Fruit fly (Drosophila melanogaster) whole organism, pupa: Measurements from ENCODE around the gene CG14207.

Source experiments
- CG10348 ChIP-seq: fragments of 200-800 bp; sonication (Bioruptor generic); IDR thresholded peaks from 2 replicates; pipeline ENCODE4 v1.3.6; 2022; ENCODE audit warnings: missing biosample characterization, missing genetic modification characterization
- CG12605 ChIP-seq: fragments of 200-800 bp; sonication (Bioruptor generic); IDR thresholded peaks from 2 replicates; pipeline ENCODE4 v1.3.6; 2022; ENCODE audit warnings: missing biosample characterization, missing genetic modification characterization
- CG14655 ChIP-seq: fragments of 200-800 bp; sonication (Bioruptor generic); optimal IDR thresholded peaks from 3 replicates; lab custom pipeline; 2017; ENCODE audit warnings: mild to moderate bottlenecking, missing biosample characterization, missing genetic modification reagents, missing genetic modification characterization
- CG15710 ChIP-seq: fragments of 200-800 bp; sonication (Bioruptor generic); optimal IDR thresholded peaks from 2 replicates; lab custom pipeline; 2018; ENCODE audit warnings: missing biosample characterization, mild to moderate bottlenecking, missing genetic modification characterization, moderate library complexity
- CG17806 ChIP-seq: fragments of 200-800 bp; sonication (Bioruptor generic); optimal IDR thresholded peaks from 2 replicates; lab custom pipeline; 2018; ENCODE audit warnings: missing biosample characterization, mild to moderate bottlenecking, missing genetic modification characterization, moderate library complexity
- CG32121 ChIP-seq: fragments of 200-800 bp; sonication (Bioruptor generic); IDR thresholded peaks from 2 replicates; pipeline ENCODE4 v1.3.6; 2022; ENCODE audit warnings: missing biosample characterization, missing genetic modification characterization
- CG34367 ChIP-seq: fragments of 200-800 bp; sonication (Bioruptor generic); optimal IDR thresholded peaks from 2 replicates; lab custom pipeline; 2018; ENCODE audit warnings: missing biosample characterization, mild to moderate bottlenecking, missing genetic modification characterization
- CG4496 ChIP-seq: fragments of 200-800 bp; sonication (Bioruptor generic); IDR thresholded peaks from 3 replicates; pipeline ENCODE4 v1.3.6; 2022; ENCODE audit warnings: missing biosample characterization, missing genetic modification characterization
- CG8159 ChIP-seq: fragments of 200-800 bp; sonication (Bioruptor generic); optimal IDR thresholded peaks from 3 replicates; lab custom pipeline; 2018; ENCODE audit warnings: missing biosample characterization, mild to moderate bottlenecking, missing genetic modification characterization, moderate library complexity
- CG9948 ChIP-seq: fragments of 200-800 bp; sonication (Bioruptor generic); optimal IDR thresholded peaks from 2 replicates; lab custom pipeline; 2018; ENCODE audit warnings: missing biosample characterization, mild to moderate bottlenecking, missing genetic modification characterization, moderate library complexity
- EcR ChIP-seq: fragments of 200-800 bp; sonication (Bioruptor generic); optimal IDR thresholded peaks from 3 replicates; lab custom pipeline; 2019; ENCODE audit warnings: missing biosample characterization, missing genetic modification characterization, mild to moderate bottlenecking, moderate library complexity, missing genetic modification reagents
- Pif1A ChIP-seq: fragments of 200-800 bp; sonication (Bioruptor generic); optimal IDR thresholded peaks from 3 replicates; lab custom pipeline; 2016; ENCODE audit warnings: missing biosample characterization, missing genetic modification characterization
- Snoo ChIP-seq: fragments of 200-800 bp; sonication (Bioruptor generic); optimal IDR thresholded peaks from 3 replicates; lab custom pipeline; 2017; ENCODE audit warnings: missing biosample characterization, mild to moderate bottlenecking, missing genetic modification characterization, inconsistent platforms
- rn ChIP-seq: fragments of 200-800 bp; sonication (Bioruptor generic); IDR thresholded peaks from 2 replicates; pipeline ENCODE4 v1.3.6; 2022; ENCODE audit warnings: missing biosample characterization, missing genetic modification characterization

DNA sequence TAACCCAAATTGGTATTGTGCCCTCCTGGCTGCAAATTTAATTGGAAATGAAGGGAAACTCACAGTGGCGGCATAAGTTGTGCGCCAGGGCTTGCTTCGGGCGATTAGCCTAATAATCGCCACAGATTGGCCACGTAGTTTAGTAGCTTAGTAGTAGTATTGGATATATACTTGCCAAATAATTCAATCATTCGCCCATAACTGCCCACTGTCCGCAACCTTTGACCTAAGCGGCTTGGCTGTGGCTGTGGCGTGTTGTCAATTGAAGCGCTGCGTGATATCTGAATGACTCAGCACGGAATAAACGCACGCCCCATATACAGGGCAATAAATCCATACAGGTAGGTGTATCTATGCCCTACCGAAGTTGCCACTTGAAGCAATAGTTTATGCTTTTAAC lies 2.0 kb downstream of the CG14207 start:
- no peak for TF ChIP-seq EcR
- no peak for TF ChIP-seq CG17806 (tag; lab: Kevin White, UChicago)
- TF ChIP-seq CG12605 (GFP tag; lab: Robert Waterston, UW): no peak
- TF ChIP-seq CG10348 (GFP tag; lab: Robert Waterston, UW): no peak
- TF ChIP-seq CG9948: no peak
- TF ChIP-seq CG32121 (GFP tag; lab: Robert Waterston, UW): no peak
- no peak for TF ChIP-seq CG34367 (tag; lab: Kevin White, UChicago)
- TF ChIP-seq Pif1A: no peak
- TF ChIP-seq CG15710 (tag; lab: Kevin White, UChicago): no peak
- TF ChIP-seq rn (GFP tag; lab: Robert Waterston, UW): no peak
- no peak for TF ChIP-seq Snoo
- TF ChIP-seq CG8159 (tag; lab: Kevin White, UChicago): no peak
- TF ChIP-seq CG14655 (GFP tag; lab: Kevin White, UChicago): no peak
- TF ChIP-seq CG4496 (GFP tag; lab: Robert Waterston, UW): no peak
